Fruit fly (Drosophila melanogaster) whole organism, embryonic: Measurements from ENCODE around the gene Fst.
A peak's percentile ranks its signal among the peaks of the same experiment; 100 is the strongest.

Experiments used
- Asciz ChIP-seq: fragments of 200-800 bp; sonication (Bioruptor generic); optimal IDR thresholded peaks from 2 replicates; lab custom pipeline; 2017; ENCODE audit warnings: missing biosample characterization, mild to moderate bottlenecking, missing genetic modification characterization, missing genetic modification reagents
- BtbVII ChIP-seq: fragments of 200-800 bp; sonication (Bioruptor generic); optimal IDR thresholded peaks from 3 replicates; lab custom pipeline; 2017; ENCODE audit warnings: missing biosample characterization, mild to moderate bottlenecking, missing genetic modification characterization
- CG10462 ChIP-seq: fragments of 200-800 bp; sonication (Bioruptor generic); optimal IDR thresholded peaks from 2 replicates; lab custom pipeline; 2016; ENCODE audit warnings: missing biosample characterization, missing genetic modification characterization
- CG11093 ChIP-seq: fragments of 200-800 bp; sonication (Bioruptor generic); IDR thresholded peaks from 3 replicates; pipeline ENCODE4 v1.3.6; 2022; ENCODE audit warnings: missing biosample characterization, missing genetic modification characterization
- CG11560 ChIP-seq: fragments of 200-800 bp; sonication (Bioruptor generic); IDR thresholded peaks from 3 replicates; pipeline ENCODE4 v1.3.6; 2022; ENCODE audit warnings: missing biosample characterization, missing genetic modification characterization
- CG1233 ChIP-seq: fragments of 200-800 bp; sonication (Bioruptor generic); optimal IDR thresholded peaks from 4 replicates; lab custom pipeline; 2018; ENCODE audit warnings: missing biosample characterization, mild to moderate bottlenecking, missing genetic modification characterization
- CG12659 ChIP-seq: fragments of 200-800 bp; sonication (Bioruptor generic); optimal IDR thresholded peaks from 3 replicates; lab custom pipeline; 2017; ENCODE audit warnings: mild to moderate bottlenecking, missing biosample characterization, missing genetic modification reagents, missing genetic modification characterization
- CG14014 ChIP-seq: fragments of 200-800 bp; sonication (Bioruptor generic); IDR thresholded peaks from 2 replicates; pipeline ENCODE4 v1.3.6; 2022; ENCODE audit warnings: missing biosample characterization, missing genetic modification characterization
- CG14710 ChIP-seq: fragments of 200-800 bp; sonication (Bioruptor generic); optimal IDR thresholded peaks from 3 replicates; lab custom pipeline; 2019; ENCODE audit warnings: missing biosample characterization, mild to moderate bottlenecking, missing genetic modification characterization, moderate library complexity
- CG18599 ChIP-seq: fragments of 200-800 bp; sonication (Bioruptor generic); optimal IDR thresholded peaks from 3 replicates; lab custom pipeline; 2017; ENCODE audit warnings: missing biosample characterization, missing genetic modification characterization, mild to moderate bottlenecking, moderate library complexity, missing genetic modification reagents
- CG2202 ChIP-seq: fragments of 200-800 bp; sonication (Bioruptor generic); optimal IDR thresholded peaks from 2 replicates; lab custom pipeline; 2018; ENCODE audit warnings: missing biosample characterization, mild to moderate bottlenecking, missing genetic modification characterization
- CG4820 ChIP-seq: fragments of 200-800 bp; sonication (Bioruptor generic); optimal IDR thresholded peaks from 3 replicates; lab custom pipeline; 2016; ENCODE audit warnings: missing biosample characterization, missing genetic modification characterization
- CG7786 ChIP-seq: fragments of 200-800 bp; sonication (Bioruptor generic); optimal IDR thresholded peaks from 2 replicates; lab custom pipeline; 2016; ENCODE audit warnings: missing biosample characterization, missing genetic modification characterization
- CG7963 ChIP-seq: fragments of 200-800 bp; sonication (Bioruptor generic); IDR thresholded peaks from 3 replicates; pipeline ENCODE4 v1.3.6; 2022; ENCODE audit warnings: missing biosample characterization, missing genetic modification characterization; ENCODE audit not compliant: partially characterized antibody
- CG8290 ChIP-seq, 3 experiments: fragments of 200-800 bp; sonication (Bioruptor generic); optimal IDR thresholded peaks; 2 replicates each; lab custom pipeline; 2016 to 2019; ENCODE audit warnings: missing biosample characterization in 3 of 3, missing genetic modification characterization in 3 of 3, mild to moderate bottlenecking in 2 of 3, moderate library complexity in 1 of 3
- CG9437 ChIP-seq: fragments of 200-800 bp; sonication (Bioruptor generic); optimal IDR thresholded peaks from 2 replicates; lab custom pipeline; 2018; ENCODE audit warnings: missing biosample characterization, mild to moderate bottlenecking, missing genetic modification characterization
- CG9727 ChIP-seq: fragments of 200-800 bp; sonication (Bioruptor generic); optimal IDR thresholded peaks from 3 replicates; lab custom pipeline; 2017; ENCODE audit warnings: missing biosample characterization, mild to moderate bottlenecking, missing genetic modification characterization
- CG9797 ChIP-seq: fragments of 200-800 bp; sonication (Bioruptor generic); optimal IDR thresholded peaks from 3 replicates; lab custom pipeline; 2018; ENCODE audit warnings: missing biosample characterization, mild to moderate bottlenecking, missing genetic modification characterization
- CG9817 ChIP-seq: fragments of 200-800 bp; sonication (Bioruptor generic); optimal IDR thresholded peaks from 2 replicates; lab custom pipeline; 2018; ENCODE audit warnings: missing biosample characterization, mild to moderate bottlenecking, missing genetic modification characterization, moderate library complexity
- CTCF ChIP-seq: fragments of 200-800 bp; sonication (Bioruptor generic); optimal IDR thresholded peaks from 2 replicates; lab custom pipeline; 2017; ENCODE audit warnings: missing biosample characterization, mild to moderate bottlenecking, missing genetic modification characterization, moderate library complexity
- Dad ChIP-seq: fragments of 200-800 bp; sonication (Bioruptor generic); optimal IDR thresholded peaks from 3 replicates; lab custom pipeline; 2016; ENCODE audit warnings: missing biosample characterization, missing genetic modification characterization
- E2f1 ChIP-seq: fragments of 200-800 bp; sonication (Bioruptor generic); IDR thresholded peaks from 2 replicates; pipeline ENCODE4 v1.3.6; 2022; ENCODE audit warnings: missing biosample characterization, missing genetic modification characterization
- Eip74EF ChIP-seq, 2 experiments: fragments of 200-800 bp in 1 of 2; fragments of >200 bp in 1 of 2; sonication (Bioruptor generic) in 1 of 2; optimal IDR thresholded peaks; 2 replicates each; lab custom pipeline; 2017 to 2019; ENCODE audit warnings: missing biosample characterization in 2 of 2, missing genetic modification characterization in 2 of 2, mild to moderate bottlenecking in 1 of 2, moderate library complexity in 1 of 2
- Fer3 ChIP-seq: fragments of 200-800 bp; sonication (Bioruptor generic); optimal IDR thresholded peaks from 2 replicates; lab custom pipeline; 2018; ENCODE audit warnings: missing biosample characterization, mild to moderate bottlenecking, missing genetic modification characterization, moderate library complexity
- HLH54F ChIP-seq: fragments of 200-800 bp; sonication (Bioruptor generic); optimal IDR thresholded peaks from 3 replicates; lab custom pipeline; 2016; ENCODE audit warnings: missing biosample characterization, missing genetic modification characterization
- Hr51 ChIP-seq, 2 experiments: fragments of 200-800 bp; sonication (Bioruptor generic); optimal IDR thresholded peaks; 2 replicates in 1 of 2; 3 replicates in 1 of 2; lab custom pipeline; 2016 to 2018; ENCODE audit warnings: missing biosample characterization in 2 of 2, missing genetic modification characterization in 2 of 2, mild to moderate bottlenecking in 1 of 2, moderate library complexity in 1 of 2
- Kr ChIP-seq: fragments of 200-800 bp; sonication (Bioruptor generic); optimal IDR thresholded peaks from 2 replicates; lab custom pipeline; 2017; ENCODE audit warnings: missing biosample characterization, mild to moderate bottlenecking, missing genetic modification characterization
- Lhr ChIP-seq: fragments of 200-800 bp; sonication (Bioruptor generic); optimal IDR thresholded peaks from 3 replicates; lab custom pipeline; 2017; ENCODE audit warnings: mild to moderate bottlenecking, missing biosample characterization, missing genetic modification reagents, missing genetic modification characterization
- MBD-R2 ChIP-seq: fragments of 200-800 bp; sonication (Bioruptor generic); IDR thresholded peaks from 2 replicates; pipeline ENCODE4 v1.3.6; 2022; ENCODE audit warnings: missing biosample characterization, missing genetic modification characterization
- Rfx ChIP-seq: fragments of 200-800 bp; sonication (Bioruptor generic); IDR thresholded peaks from 2 replicates; pipeline ENCODE4 v1.3.6; 2022; ENCODE audit warnings: missing biosample characterization, missing genetic modification characterization
- Trl ChIP-seq, 3 experiments: fragments of >200 bp in 2 of 3; fragments of 200-800 bp in 1 of 3; sonication (Bioruptor generic) in 1 of 3; optimal IDR thresholded peaks; 2 replicates in 1 of 3; 3 replicates in 2 of 3; lab custom pipeline; 2016 to 2017; ENCODE audit warnings: missing biosample characterization in 1 of 3, missing genetic modification characterization in 1 of 3
- ac ChIP-seq: fragments of 200-800 bp; sonication (Bioruptor generic); optimal IDR thresholded peaks from 3 replicates; lab custom pipeline; 2017; ENCODE audit warnings: missing biosample characterization, mild to moderate bottlenecking, missing genetic modification characterization
- chn ChIP-seq: fragments of 200-800 bp; sonication (Bioruptor generic); optimal IDR thresholded peaks from 2 replicates; lab custom pipeline; 2016; ENCODE audit warnings: missing biosample characterization, missing genetic modification characterization
- emc ChIP-seq: fragments of 200-800 bp; sonication (Bioruptor generic); optimal IDR thresholded peaks from 2 replicates; lab custom pipeline; 2016; ENCODE audit warnings: missing biosample characterization, missing genetic modification characterization
- gfzf ChIP-seq: fragments of 200-800 bp; sonication (Bioruptor generic); optimal IDR thresholded peaks from 2 replicates; lab custom pipeline; 2016; ENCODE audit warnings: missing biosample characterization, mild to moderate bottlenecking, missing genetic modification characterization, moderate library complexity
- h ChIP-seq: fragments of >200 bp; optimal IDR thresholded peaks from 2 replicates; lab custom pipeline; 2017
- hbn ChIP-seq: fragments of 200-800 bp; sonication (Bioruptor generic); IDR thresholded peaks from 2 replicates; pipeline ENCODE4 v1.3.6; 2022; ENCODE audit warnings: missing biosample characterization, missing genetic modification characterization; ENCODE audit not compliant: partially characterized antibody
- her ChIP-seq: fragments of 200-800 bp; sonication (Bioruptor generic); optimal IDR thresholded peaks from 2 replicates; lab custom pipeline; 2016; ENCODE audit warnings: missing biosample characterization, missing genetic modification characterization
- insv ChIP-seq, 2 experiments: fragments of 200-800 bp; sonication (Bioruptor generic); optimal IDR thresholded peaks; 3 replicates each; lab custom pipeline; 2016 to 2018; ENCODE audit warnings: missing biosample characterization in 2 of 2, missing genetic modification characterization in 2 of 2
- klu ChIP-seq: fragments of 200-800 bp; sonication (Bioruptor generic); IDR thresholded peaks from 2 replicates; pipeline ENCODE4 v1.3.6; 2022; ENCODE audit warnings: missing biosample characterization, missing genetic modification characterization
- maf-S ChIP-seq: fragments of 200-800 bp; sonication (Bioruptor generic); optimal IDR thresholded peaks from 2 replicates; lab custom pipeline; 2016; ENCODE audit warnings: missing biosample characterization, missing genetic modification characterization
- nerfin-2 ChIP-seq: fragments of 200-800 bp; sonication (Bioruptor generic); IDR thresholded peaks from 2 replicates; pipeline ENCODE4 v1.3.6; 2022; ENCODE audit warnings: missing biosample characterization, missing genetic modification characterization; ENCODE audit not compliant: partially characterized antibody
- odd ChIP-seq: fragments of 200-800 bp; sonication (Bioruptor generic); optimal IDR thresholded peaks from 2 replicates; lab custom pipeline; 2017; ENCODE audit warnings: missing biosample characterization, mild to moderate bottlenecking, missing genetic modification characterization
- pita ChIP-seq: fragments of 200-800 bp; sonication (Bioruptor generic); optimal IDR thresholded peaks from 2 replicates; lab custom pipeline; 2017; ENCODE audit warnings: missing biosample characterization, mild to moderate bottlenecking, missing genetic modification characterization
- psq ChIP-seq: fragments of 200-800 bp; sonication (Bioruptor generic); optimal IDR thresholded peaks from 2 replicates; lab custom pipeline; 2017; ENCODE audit warnings: missing biosample characterization, missing genetic modification characterization
- sens-2 ChIP-seq: fragments of 200-800 bp; sonication (Bioruptor generic); IDR thresholded peaks from 2 replicates; pipeline ENCODE4 v1.3.6; 2022; ENCODE audit warnings: missing biosample characterization, missing genetic modification characterization
- shn ChIP-seq: fragments of 200-800 bp; sonication (Bioruptor generic); optimal IDR thresholded peaks from 3 replicates; lab custom pipeline; 2016; ENCODE audit warnings: missing biosample characterization, missing genetic modification characterization
- sima ChIP-seq: fragments of 200-800 bp; sonication (Bioruptor generic); optimal IDR thresholded peaks from 2 replicates; lab custom pipeline; 2016; ENCODE audit warnings: missing biosample characterization, missing genetic modification characterization
- stc ChIP-seq: fragments of 200-800 bp; sonication (Bioruptor generic); IDR thresholded peaks from 2 replicates; pipeline ENCODE4 v1.3.6; 2022; ENCODE audit warnings: missing biosample characterization, missing genetic modification characterization
- vvl ChIP-seq: fragments of 200-800 bp; sonication (Bioruptor generic); IDR thresholded peaks from 2 replicates; pipeline ENCODE4 v1.3.6; 2022; ENCODE audit warnings: missing biosample characterization, missing genetic modification characterization
- wek ChIP-seq: fragments of 200-800 bp; sonication (Bioruptor generic); optimal IDR thresholded peaks from 3 replicates; lab custom pipeline; 2018; ENCODE audit warnings: missing biosample characterization, mild to moderate bottlenecking, missing genetic modification characterization, moderate library complexity

Fst gene

dm6 chr3R:9600558-9600959, 45.4 kb downstream of the Fst start (continued):
- TF ChIP-seq CG7786 (GFP tag; lab: Kevin White, UChicago) (no peak), Asciz (peak; percentile 63), CTCF (no peak), Dad (GFP tag; lab: Kevin White, UChicago) (no peak), ac (GFP tag; lab: Kevin White, UChicago) (no peak), stc (0 out of 2 replicates have a peak, but pooled peaks have one; percentile 37), gfzf (no peak), CG9437 (GFP tag; lab: Kevin White, UChicago) (peak; percentile 12), Fer3 (tag; lab: Kevin White, UChicago) (peak; percentile 34), BtbVII (peak; percentile 78), CG18599 (peak; percentile 89), CG11560 (tag; lab: Robert Waterston, UW) (0 out of 3 replicates have a peak, but pooled peaks have one; percentile 18), Lhr (no peak), chn (GFP tag; lab: Kevin White, UChicago) (no peak), vvl (no peak), pita (GFP tag; lab: Kevin White, UChicago) (no peak), Eip74EF (GFP tag; optimal IDR thresholded peaks at IDR 0.05; lab: Kevin White, UChicago) (peak in 1 of 2 experiments; percentile 14), CG9817 (tag; lab: Kevin White, UChicago) (no peak), odd (GFP tag; lab: Kevin White, UChicago) (peak; percentile 9), CG1233 (peak; percentile 53), MBD-R2 (GFP tag; lab: Robert Waterston, UW) (peak; percentile 11; the same call in 1 of the 2 replicates), psq (GFP tag; lab: Kevin White, UChicago) (no peak), CG9727 (GFP tag; lab: Kevin White, UChicago) (peak; percentile 72), hbn (GFP tag; lab: Robert Waterston, UW) (no peak), CG7963 (GFP tag; lab: Robert Waterston, UW) (no peak), CG14710 (tag; lab: Kevin White, UChicago) (peak; percentile 19), Trl (optimal IDR thresholded peaks at IDR 0.05; lab: Kevin White, UChicago) (no peak), Trl (GFP tag; optimal IDR thresholded peaks at IDR 0.05; lab: Kevin White, UChicago) (no peak), h (no peak), Kr (GFP tag; lab: Kevin White, UChicago) (peak; percentile 17), E2f1 (no peak), shn (no peak), klu (GFP tag; lab: Robert Waterston, UW) (no peak), Rfx (no peak), CG2202 (tag; lab: Kevin White, UChicago) (peak; percentile 31), HLH54F (GFP tag; lab: Kevin White, UChicago) (no peak), emc (GFP tag; lab: Kevin White, UChicago) (no peak), sima (GFP tag; lab: Kevin White, UChicago) (no peak), insv (GFP tag; optimal IDR thresholded peaks at IDR 0.05; lab: Kevin White, UChicago) (no peak), CG4820 (GFP tag; lab: Kevin White, UChicago) (no peak), wek (GFP tag; lab: Kevin White, UChicago) (peak; percentile 31), nerfin-2 (GFP tag; lab: Robert Waterston, UW) (no peak), CG9797 (GFP tag; lab: Kevin White, UChicago) (no peak), CG11093 (GFP tag; lab: Robert Waterston, UW) (no peak), CG10462 (GFP tag; lab: Kevin White, UChicago) (no peak), CG14014 (GFP tag; lab: Robert Waterston, UW) (no peak), Hr51 (GFP tag; optimal IDR thresholded peaks at IDR 0.05; lab: Kevin White, UChicago) (peak in 1 of 2 experiments; percentile 9), maf-S (no peak), sens-2 (GFP tag; lab: Robert Waterston, UW) (no peak), CG12659 (GFP tag; lab: Kevin White, UChicago) (peak; percentile 42), her (GFP tag; lab: Kevin White, UChicago) (no peak), CG8290 (GFP tag; optimal IDR thresholded peaks at IDR 0.05; lab: Kevin White, UChicago) (no peak), CG8290 (tag; optimal IDR thresholded peaks at IDR 0.05; lab: Kevin White, UChicago) (peak in 1 of 2 experiments; percentile 0)
